Fruit fly (Drosophila melanogaster) whole organism, pupa: ENCODE measurements around the gene Tbc1d8-9.

Experiments used
- CG10348 ChIP-seq: fragments of 200-800 bp; sonication (Bioruptor generic); IDR thresholded peaks from 2 replicates; pipeline ENCODE4 v1.3.6; 2022; ENCODE audit warnings: missing biosample characterization, missing genetic modification characterization
- CG14655 ChIP-seq: fragments of 200-800 bp; sonication (Bioruptor generic); optimal IDR thresholded peaks from 3 replicates; lab custom pipeline; 2017; ENCODE audit warnings: mild to moderate bottlenecking, missing biosample characterization, missing genetic modification reagents, missing genetic modification characterization
- CG17806 ChIP-seq: fragments of 200-800 bp; sonication (Bioruptor generic); optimal IDR thresholded peaks from 2 replicates; lab custom pipeline; 2018; ENCODE audit warnings: missing biosample characterization, mild to moderate bottlenecking, missing genetic modification characterization, moderate library complexity
- CG4496 ChIP-seq: fragments of 200-800 bp; sonication (Bioruptor generic); IDR thresholded peaks from 3 replicates; pipeline ENCODE4 v1.3.6; 2022; ENCODE audit warnings: missing biosample characterization, missing genetic modification characterization
- EcR ChIP-seq: fragments of 200-800 bp; sonication (Bioruptor generic); optimal IDR thresholded peaks from 3 replicates; lab custom pipeline; 2019; ENCODE audit warnings: missing biosample characterization, missing genetic modification characterization, mild to moderate bottlenecking, moderate library complexity, missing genetic modification reagents
- Snoo ChIP-seq: fragments of 200-800 bp; sonication (Bioruptor generic); optimal IDR thresholded peaks from 3 replicates; lab custom pipeline; 2017; ENCODE audit warnings: missing biosample characterization, mild to moderate bottlenecking, missing genetic modification characterization, inconsistent platforms

DNA sequence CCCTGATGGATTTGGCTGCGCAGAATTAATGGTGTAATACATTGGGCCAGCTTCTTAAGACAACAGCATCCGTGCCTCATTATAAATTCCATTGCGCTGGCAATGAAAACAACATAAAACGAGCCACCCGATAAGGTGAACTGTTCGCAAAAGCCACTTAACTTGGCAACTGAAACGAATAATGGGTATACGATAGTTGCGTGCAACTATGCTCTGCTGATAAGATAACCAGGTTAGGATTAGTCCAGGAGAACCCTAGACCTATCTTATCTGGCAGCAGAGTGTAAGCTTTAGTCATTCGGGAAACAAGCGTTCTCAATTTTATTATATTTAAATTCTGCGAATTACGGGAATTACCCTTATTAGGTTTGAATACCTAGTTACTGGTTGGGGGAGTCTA is 46.9 kb upstream of the Tbc1d8-9 start:
- TF ChIP-seq EcR: no peak
- no peak for TF ChIP-seq CG10348 (GFP tag; lab: Robert Waterston, UW)
- TF ChIP-seq Snoo: no peak
- no peak for TF ChIP-seq CG14655 (GFP tag; lab: Kevin White, UChicago)
- no peak for TF ChIP-seq CG4496 (GFP tag; lab: Robert Waterston, UW)
- no peak for TF ChIP-seq CG17806 (tag; lab: Kevin White, UChicago)
